Worm (Caenorhabditis elegans): ENCODE results near the gene T03F7.6.

T03F7.6 gene

ce11 chrV:11308346-11308745 is 13.9 kb downstream of the T03F7.6 start, which contains the start of gene snf-11:
TSS of gene snf-11 (minus strand) at chrV:11308446.
- TF ChIP-seq unc-39 (tag; optimal IDR thresholded peaks at IDR 0.05) = no peak
- TF ChIP-seq ztf-11 (tag; optimal IDR thresholded peaks at IDR 0.05) = no peak
- TF ChIP-seq unc-62 (GFP tag; optimal IDR thresholded peaks at IDR 0.05) = no peak
- no peak for TF ChIP-seq nhr-25 (tag; optimal IDR thresholded peaks at IDR 0.05)
- no peak for TF ChIP-seq nhr-6 (tag; optimal IDR thresholded peaks at IDR 0.05)

ce11 chrV:11308915-11309314 is 14.4 kb downstream of the T03F7.6 start:
- TF ChIP-seq lin-13 (GFP tag; optimal IDR thresholded peaks at IDR 0.05) = no peak
- no peak for TF ChIP-seq ztf-4 (tag; optimal IDR thresholded peaks at IDR 0.05)
- no peak for TF ChIP-seq crh-2 (tag; optimal IDR thresholded peaks at IDR 0.05)
- peak; percentile 18 for TF ChIP-seq C34F6.9 (tag; optimal IDR thresholded peaks at IDR 0.05)
- TF ChIP-seq zag-1 (tag; optimal IDR thresholded peaks at IDR 0.05) = peak; percentile 12
- TF ChIP-seq F13H6.1 (tag; optimal IDR thresholded peaks at IDR 0.05) = peak; percentile 80
- TF ChIP-seq ztf-1 (GFP tag; conservative IDR thresholded peaks at IDR 0.05) = no peak
- TF ChIP-seq sma-9 (GFP tag; optimal IDR thresholded peaks at IDR 0.05) = peak; percentile 76
- TF ChIP-seq sma-9 (tag; optimal IDR thresholded peaks at IDR 0.05) = no peak
- TF ChIP-seq nhr-129 (tag; optimal IDR thresholded peaks at IDR 0.05) = peak; percentile 56
- TF ChIP-seq lsy-2 (tag; optimal IDR thresholded peaks at IDR 0.05) = peak in 1 of 2 experiments; percentile 22

ce11 chrV:11311013-11311472 is 16.6 kb downstream of the T03F7.6 start, which contains the start of gene T03F7.7:
TSS of gene T03F7.7 (plus strand) at chrV:11311422.
- TF ChIP-seq crh-2 (tag; optimal IDR thresholded peaks at IDR 0.05) (peak; percentile 36), blmp-1 (tag; optimal IDR thresholded peaks at IDR 0.05; ENCODE audit: insufficient read depth) (peak; percentile 55), C34F6.9 (tag; optimal IDR thresholded peaks at IDR 0.05) (no peak), lin-11 (tag; optimal IDR thresholded peaks at IDR 0.05) (no peak), mdl-1 (tag; optimal IDR thresholded peaks at IDR 0.05) (no peak), ztf-11 (tag; optimal IDR thresholded peaks at IDR 0.05) (no peak), nhr-21 (tag; optimal IDR thresholded peaks at IDR 0.05) (no peak), nhr-11 (tag; optimal IDR thresholded peaks at IDR 0.05) (no peak), sma-3 (GFP tag; optimal IDR thresholded peaks at IDR 0.05) (peak; percentile 61), ZK546.5 (tag; optimal IDR thresholded peaks at IDR 0.05) (no peak), alr-1 (tag; optimal IDR thresholded peaks at IDR 0.05) (no peak), elt-1 (tag; optimal IDR thresholded peaks at IDR 0.05) (no peak), sma-9 (GFP tag; optimal IDR thresholded peaks at IDR 0.05) (peak; percentile 32), sma-9 (tag; optimal IDR thresholded peaks at IDR 0.05) (no peak), fos-1 (tag; optimal IDR thresholded peaks at IDR 0.05) (peak; percentile 97), unc-62 (GFP tag; optimal IDR thresholded peaks at IDR 0.05) (no peak), lin-13 (GFP tag; optimal IDR thresholded peaks at IDR 0.05) (no peak), ztf-1 (GFP tag; conservative IDR thresholded peaks at IDR 0.05) (no peak), mab-5 (tag; optimal IDR thresholded peaks at IDR 0.05) (no peak), Y55F3AM.14 (GFP tag; optimal IDR thresholded peaks at IDR 0.05) (no peak), ama-1 (optimal IDR thresholded peaks at IDR 0.05) (no peak), nhr-25 (tag; optimal IDR thresholded peaks at IDR 0.05) (peak; percentile 55), peb-1 (tag; optimal IDR thresholded peaks at IDR 0.05) (no peak), ceh-82 (tag; optimal IDR thresholded peaks at IDR 0.05) (no peak), nhr-237 (tag; optimal IDR thresholded peaks at IDR 0.05) (no peak)

ce11 chrV:11312904-11313303 is 18.4 kb downstream of the T03F7.6 start:
- TF ChIP-seq nhr-25 (tag; optimal IDR thresholded peaks at IDR 0.05) (peak; percentile 9), nhr-12 (tag; optimal IDR thresholded peaks at IDR 0.05) (no peak)

ce11 chrV:11314025-11314880 is 19.8 kb downstream of the T03F7.6 start:
- TF ChIP-seq nhr-237 (tag; optimal IDR thresholded peaks at IDR 0.05) (no peak), ZK546.5 (tag; optimal IDR thresholded peaks at IDR 0.05) (no peak), crh-2 (tag; optimal IDR thresholded peaks at IDR 0.05) (peak; percentile 91), mab-5 (tag; optimal IDR thresholded peaks at IDR 0.05) (peak; percentile 53), elt-1 (tag; optimal IDR thresholded peaks at IDR 0.05) (no peak), unc-62 (GFP tag; optimal IDR thresholded peaks at IDR 0.05) (no peak), F13H6.1 (tag; optimal IDR thresholded peaks at IDR 0.05) (peak; percentile 92), ama-1 (optimal IDR thresholded peaks at IDR 0.05) (no peak), C34F6.9 (tag; optimal IDR thresholded peaks at IDR 0.05) (peak; percentile 46), lsy-2 (tag; optimal IDR thresholded peaks at IDR 0.05) (peak; percentile 62 to 67), dmd-4 (tag; optimal IDR thresholded peaks at IDR 0.05) (no peak), sem-4 (tag; optimal IDR thresholded peaks at IDR 0.05) (peak; percentile 61), lin-13 (GFP tag; optimal IDR thresholded peaks at IDR 0.05) (peak; percentile 71), ztf-1 (GFP tag; conservative IDR thresholded peaks at IDR 0.05) (0 out of 2 replicates have a peak, but pooled peaks have one; percentile 72), ceh-82 (tag; optimal IDR thresholded peaks at IDR 0.05) (peak; percentile 40), lin-11 (tag; optimal IDR thresholded peaks at IDR 0.05) (peak; percentile 84), blmp-1 (tag; optimal IDR thresholded peaks at IDR 0.05; ENCODE audit: insufficient read depth) (no peak), nhr-23 (tag; optimal IDR thresholded peaks at IDR 0.05) (no peak), unc-55 (GFP tag; optimal IDR thresholded peaks at IDR 0.05) (no peak), nhr-77 (tag; optimal IDR thresholded peaks at IDR 0.05) (no peak), sma-9 (GFP tag; optimal IDR thresholded peaks at IDR 0.05) (peak; percentile 82), sma-9 (tag; optimal IDR thresholded peaks at IDR 0.05) (no peak), peb-1 (tag; optimal IDR thresholded peaks at IDR 0.05) (no peak), nhr-6 (tag; optimal IDR thresholded peaks at IDR 0.05) (no peak), nhr-25 (tag; optimal IDR thresholded peaks at IDR 0.05) (peak; percentile 79), ceh-16 (tag; optimal IDR thresholded peaks at IDR 0.05) (peak; percentile 44), mdl-1 (tag; optimal IDR thresholded peaks at IDR 0.05) (peak in 1 of 2 experiments; percentile 6), sma-3 (GFP tag; optimal IDR thresholded peaks at IDR 0.05) (peak; percentile 81)

Data from whole organism, L2 larva.